Worm (Caenorhabditis elegans) whole organism, mixed stage, embryonic: ENCODE results near the gene F59A1.11.

Experiments used
- M03D4.4 ChIP-seq: sonication (generic microtip); optimal IDR thresholded peaks from 2 replicates; lab custom pipeline; 2017; ENCODE audit warnings: mild to moderate bottlenecking, missing genetic modification characterization, missing compliant biosample characterization
- bed-3 ChIP-seq: fragments of 200-800 bp; sonication (Bioruptor generic); optimal IDR thresholded peaks from 3 replicates; lab custom pipeline; 2018; ENCODE audit warnings: mild to moderate bottlenecking, missing genetic modification characterization, moderate library complexity, missing compliant biosample characterization
- blmp-1 ChIP-seq: fragments of 150-350 bp; optimal IDR thresholded peaks from 2 replicates; lab custom pipeline; 2014; ENCODE audit warnings: missing biosample characterization, missing genetic modification characterization
- ceh-39 ChIP-seq: fragments of 150-350 bp; optimal IDR thresholded peaks from 2 replicates; lab custom pipeline; 2014; ENCODE audit warnings: missing biosample characterization, missing genetic modification characterization
- ceh-43 ChIP-seq: fragments of 200-800 bp; sonication (Bioruptor generic); optimal IDR thresholded peaks from 2 replicates; lab custom pipeline; 2018; ENCODE audit warnings: mild to moderate bottlenecking, missing genetic modification characterization, moderate library complexity, missing compliant biosample characterization
- ceh-83 ChIP-seq: fragments of 200-800 bp; sonication (Bioruptor generic); optimal IDR thresholded peaks from 2 replicates; lab custom pipeline; 2018; ENCODE audit warnings: mild to moderate bottlenecking, missing genetic modification characterization, missing compliant biosample characterization
- ces-1 ChIP-seq: fragments of 150-350 bp; optimal IDR thresholded peaks from 2 replicates; lab custom pipeline; 2014; ENCODE audit warnings: missing biosample characterization, missing genetic modification reagents, missing genetic modification characterization
- drap-1 ChIP-seq: fragments of 200-800 bp; sonication (Bioruptor generic); optimal IDR thresholded peaks from 3 replicates; lab custom pipeline; 2018; ENCODE audit warnings: mild to moderate bottlenecking, missing genetic modification characterization, missing compliant biosample characterization
- elt-1 ChIP-seq: sonication (generic microtip); optimal IDR thresholded peaks from 2 replicates; lab custom pipeline; 2017; ENCODE audit warnings: missing genetic modification characterization, mild to moderate bottlenecking, missing compliant biosample characterization, antibody characterized with exemption, moderate library complexity, borderline replicate concordance; ENCODE audit not compliant: insufficient read depth
- elt-3 ChIP-seq: fragments of 150-350 bp; optimal IDR thresholded peaks from 2 replicates; lab custom pipeline; 2014; ENCODE audit warnings: missing biosample characterization, missing genetic modification characterization
- flh-1 ChIP-seq: fragments of 200-800 bp; sonication (Bioruptor generic); optimal IDR thresholded peaks from 2 replicates; lab custom pipeline; 2018; ENCODE audit warnings: mild to moderate bottlenecking, missing genetic modification characterization, moderate library complexity, missing compliant biosample characterization
- ham-2 ChIP-seq: fragments of 200-800 bp; sonication (Bioruptor generic); optimal IDR thresholded peaks from 2 replicates; lab custom pipeline; 2018; ENCODE audit warnings: mild to moderate bottlenecking, missing genetic modification characterization, missing compliant biosample characterization
- hlh-1 ChIP-seq: fragments of 150-350 bp; optimal IDR thresholded peaks from 2 replicates; lab custom pipeline; 2014; ENCODE audit warnings: missing biosample characterization, missing genetic modification reagents, missing genetic modification characterization
- lin-13 ChIP-seq: fragments of 150-350 bp; optimal IDR thresholded peaks from 2 replicates; lab custom pipeline; 2014; ENCODE audit warnings: missing biosample characterization, missing genetic modification characterization
- lin-32 ChIP-seq: fragments of 200-800 bp; sonication (Bioruptor generic); optimal IDR thresholded peaks from 2 replicates; lab custom pipeline; 2018; ENCODE audit warnings: mild to moderate bottlenecking, missing genetic modification characterization, missing compliant biosample characterization
- mab-5 ChIP-seq: fragments of 150-350 bp; optimal IDR thresholded peaks from 2 replicates; lab custom pipeline; 2014; ENCODE audit warnings: missing biosample characterization, missing genetic modification characterization
- mls-2 ChIP-seq: sonication (generic microtip); optimal IDR thresholded peaks from 2 replicates; lab custom pipeline; 2016; ENCODE audit warnings: mild to moderate bottlenecking, missing genetic modification characterization, moderate library complexity, missing compliant biosample characterization
- nhr-12 ChIP-seq: fragments of 150-350 bp; optimal IDR thresholded peaks from 2 replicates; lab custom pipeline; 2014; ENCODE audit warnings: missing biosample characterization, missing genetic modification characterization
- nhr-2 ChIP-seq: fragments of 150-350 bp; optimal IDR thresholded peaks from 2 replicates; lab custom pipeline; 2014; ENCODE audit warnings: missing biosample characterization, missing genetic modification characterization
- nhr-76 ChIP-seq: sonication (generic microtip); optimal IDR thresholded peaks from 2 replicates; lab custom pipeline; 2017; ENCODE audit warnings: missing biosample characterization, missing genetic modification characterization
- pha-4 ChIP-seq: fragments of 150-350 bp; optimal IDR thresholded peaks from 2 replicates; lab custom pipeline; 2018; ENCODE audit warnings: missing biosample characterization, missing genetic modification reagents, missing genetic modification characterization
- sem-2 ChIP-seq: fragments of 200-800 bp; sonication (Bioruptor generic); optimal IDR thresholded peaks from 2 replicates; lab custom pipeline; 2018; ENCODE audit warnings: mild to moderate bottlenecking, missing genetic modification characterization, missing compliant biosample characterization
- snpc-4 ChIP-seq: fragments of 150-350 bp; optimal IDR thresholded peaks from 2 replicates; lab custom pipeline; 2014; ENCODE audit warnings: missing biosample characterization, missing genetic modification characterization
- sptf-1 ChIP-seq: sonication (generic microtip); optimal IDR thresholded peaks from 2 replicates; lab custom pipeline; 2017; ENCODE audit warnings: mild to moderate bottlenecking, missing genetic modification characterization, moderate library complexity, missing compliant biosample characterization
- tbx-8 ChIP-seq: fragments of 200-800 bp; sonication (Bioruptor generic); optimal IDR thresholded peaks from 2 replicates; lab custom pipeline; 2018; ENCODE audit warnings: mild to moderate bottlenecking, missing genetic modification characterization, moderate library complexity, missing compliant biosample characterization
- unc-120 ChIP-seq: sonication (generic microtip); optimal IDR thresholded peaks from 2 replicates; lab custom pipeline; 2017; ENCODE audit warnings: missing genetic modification characterization, missing compliant biosample characterization; ENCODE audit not compliant: poor library complexity, severe bottlenecking
- unc-39 ChIP-seq: fragments of 150-350 bp; optimal IDR thresholded peaks from 2 replicates; lab custom pipeline; 2014; ENCODE audit warnings: missing biosample characterization, missing genetic modification characterization
- unc-62 ChIP-seq: fragments of 150-350 bp; optimal IDR thresholded peaks from 2 replicates; lab custom pipeline; 2014; ENCODE audit warnings: missing biosample characterization, missing genetic modification reagents, missing genetic modification characterization
- zip-8 ChIP-seq: fragments of 150-350 bp; optimal IDR thresholded peaks from 2 replicates; lab custom pipeline; 2014; ENCODE audit warnings: missing biosample characterization, missing genetic modification characterization
- ztf-11 ChIP-seq: fragments of 150-350 bp; optimal IDR thresholded peaks from 2 replicates; lab custom pipeline; 2014; ENCODE audit warnings: missing biosample characterization, missing genetic modification characterization

Gene F59A1.11

ce11 chrV:17683290-17683689, 17.5 kb upstream of the F59A1.11 start:
- TF ChIP-seq ztf-11 (tag; lab: Kevin White, UChicago) (no peak), bed-3 (GFP tag; lab: Kevin White, UChicago) (no peak), unc-62 (no peak), mls-2 (no peak)

- TF ChIP-seq nhr-2 (tag; lab: Kevin White, UChicago) (no peak), blmp-1 (tag; lab: Kevin White, UChicago) (no peak)
These were observed 10.7 kb upstream of the F59A1.11 start, which contains the start of gene str-92 for ce11 chrV:17676553-17676952. Gene str-92, minus strand, starts transcription at chrV:17676653.

DNA sequence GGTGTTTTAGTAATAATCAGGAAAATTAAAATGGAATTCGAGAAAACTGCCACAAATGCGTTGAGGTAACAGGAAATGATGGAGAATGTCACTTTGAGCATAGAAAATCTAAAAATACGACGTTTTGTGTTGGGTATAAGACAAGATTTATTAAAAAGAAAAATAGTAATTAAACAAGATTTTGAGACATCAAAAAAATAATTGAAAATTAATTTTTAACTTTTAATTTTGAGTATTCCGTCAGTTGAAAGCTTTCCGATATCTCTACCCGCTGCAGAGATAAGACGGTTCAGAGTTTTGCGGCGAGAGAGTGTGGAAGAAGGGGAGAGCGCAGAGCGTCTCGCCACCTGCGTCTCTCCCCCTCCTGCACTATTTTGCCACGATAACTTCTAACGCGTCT, 7.5 kb upstream of the F59A1.11 start, which contains the start of gene str-93:
Gene str-93, minus strand, starts transcription at position 101 of the 400 bp plus-strand sequence.
- no peak for TF ChIP-seq sptf-1 (tag; lab: Kevin White, UChicago)
- no peak for TF ChIP-seq lin-13 (tag; lab: Kevin White, UChicago)
- TF ChIP-seq unc-62, result no peak
- TF ChIP-seq sem-2 (GFP tag; lab: Kevin White, UChicago), result no peak
- no peak for TF ChIP-seq ham-2
- TF ChIP-seq unc-39, result no peak

DNA sequence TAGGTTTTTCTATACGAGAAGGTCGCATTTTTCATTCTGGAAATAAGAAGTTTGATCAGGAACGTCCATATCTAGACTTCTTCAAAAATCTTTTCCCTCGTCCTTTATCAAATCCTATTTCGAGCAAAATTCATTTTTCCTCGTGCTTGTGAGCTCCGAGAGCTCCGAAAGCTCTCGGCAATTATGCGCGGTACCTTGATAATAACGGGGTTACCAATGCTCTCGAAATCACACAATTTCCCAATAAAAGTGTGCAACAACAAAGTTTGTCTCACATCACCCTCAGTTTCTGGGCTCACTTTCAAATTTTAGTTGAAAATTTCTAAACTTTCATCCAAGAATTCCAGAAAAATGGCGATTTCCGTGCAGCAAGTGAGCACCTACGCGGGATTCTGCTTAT, 2.7 kb upstream of the F59A1.11 start, which contains the start of gene str-89:
Gene str-89, plus strand, starts transcription at position 301 of the 400 bp plus-strand sequence.
- TF ChIP-seq ztf-11 (tag; lab: Kevin White, UChicago) (no peak), sem-2 (GFP tag; lab: Kevin White, UChicago) (no peak), snpc-4 (tag; lab: Kevin White, UChicago) (no peak), ceh-39 (tag; lab: Kevin White, UChicago) (no peak), unc-39 (no peak), elt-3 (no peak), ham-2 (no peak), mls-2 (no peak)
- TF ChIP-seq, all 35 proteins: peak for 0

ce11 chrV:17667676-17668075, 1.9 kb upstream of the F59A1.11 start, which contains the start of gene F59A1.12:
Gene F59A1.12, minus strand, starts transcription at chrV:17667776.
- TF ChIP-seq ztf-11 (tag; lab: Kevin White, UChicago), result no peak
- no peak for TF ChIP-seq ceh-43 (GFP tag; lab: Kevin White, UChicago)
- no peak for TF ChIP-seq mab-5 (tag; lab: Kevin White, UChicago)
- no peak for TF ChIP-seq unc-39
- no peak for TF ChIP-seq elt-3

DNA sequence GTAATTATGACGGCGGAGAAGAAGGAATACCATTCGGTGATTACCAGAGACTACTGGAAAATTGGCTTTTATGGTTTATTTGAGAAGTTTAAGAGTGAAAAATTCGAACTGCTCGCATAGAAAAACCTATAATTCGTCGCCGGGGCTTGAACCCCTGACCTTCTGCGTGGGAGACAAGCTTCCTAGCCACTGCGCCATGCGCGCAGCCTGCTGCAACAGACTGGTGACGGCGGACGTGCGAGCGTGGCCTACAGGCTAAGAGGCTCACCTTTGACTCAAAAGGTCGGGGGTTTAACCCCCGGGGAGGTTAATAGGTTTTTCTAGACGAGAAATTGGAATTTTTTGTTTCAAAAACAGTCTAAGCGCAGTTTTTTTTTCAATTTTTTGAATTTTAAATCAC, 1.4 kb downstream of the F59A1.11 start:
- TF ChIP-seq unc-62 (no peak), drap-1 (GFP tag; lab: Kevin White, UChicago) (no peak), pha-4 (tag; lab: Kevin White, UChicago) (no peak), sptf-1 (tag; lab: Kevin White, UChicago) (no peak), elt-1 (tag; lab: Kevin White, UChicago) (no peak), unc-120 (tag; lab: Kevin White, UChicago) (no peak), lin-32 (no peak), elt-3 (no peak), blmp-1 (tag; lab: Kevin White, UChicago) (no peak), zip-8 (tag; lab: Kevin White, UChicago) (no peak)

- TF ChIP-seq sem-2 (GFP tag; lab: Kevin White, UChicago) (no peak), ces-1 (no peak), M03D4.4 (tag; lab: Kevin White, UChicago) (no peak), ham-2 (no peak), ceh-83 (GFP tag; lab: Kevin White, UChicago) (no peak), flh-1 (GFP tag; lab: Kevin White, UChicago) (no peak), nhr-76 (tag; lab: Kevin White, UChicago) (no peak), drap-1 (GFP tag; lab: Kevin White, UChicago) (no peak), hlh-1 (tag; lab: Kevin White, UChicago) (no peak), nhr-12 (tag; lab: Kevin White, UChicago) (no peak), ceh-43 (GFP tag; lab: Kevin White, UChicago) (no peak), tbx-8 (no peak), bed-3 (GFP tag; lab: Kevin White, UChicago) (no peak), pha-4 (tag; lab: Kevin White, UChicago) (no peak)
These were observed 3.5 kb downstream of the F59A1.11 start for ce11 chrV:17662260-17662659.
